Worm (Caenorhabditis elegans) whole organism, L4 larva: ENCODE data around the gene nhr-198.

ENCODE experiments used
- fkh-10 ChIP-seq: fragments of 150-350 bp; optimal IDR thresholded peaks from 2 replicates; lab custom pipeline; 2014; ENCODE audit warnings: missing biosample characterization, missing genetic modification reagents, missing genetic modification characterization
- lsy-2 ChIP-seq, 2 experiments: fragments of 150-350 bp in 1 of 2; sonication (generic microtip) in 1 of 2; optimal IDR thresholded peaks; 2 replicates each; lab custom pipeline; 2014 to 2017; ENCODE audit warnings: missing biosample characterization in 2 of 2, missing genetic modification characterization in 2 of 2
- mdl-1 ChIP-seq, 2 experiments: fragments of 150-350 bp in 1 of 2; sonication (generic microtip) in 1 of 2; optimal IDR thresholded peaks; 2 replicates each; lab custom pipeline; 2014 to 2017; ENCODE audit warnings: missing biosample characterization in 2 of 2, missing genetic modification characterization in 2 of 2
- nhr-237 ChIP-seq: sonication (generic microtip); optimal IDR thresholded peaks from 2 replicates; lab custom pipeline; 2017; ENCODE audit warnings: missing biosample characterization, missing genetic modification characterization
- nhr-25 ChIP-seq: sonication (generic microtip); optimal IDR thresholded peaks from 2 replicates; lab custom pipeline; 2017; ENCODE audit warnings: missing genetic modification characterization, mild to moderate bottlenecking, missing compliant biosample characterization, antibody characterized with exemption, moderate library complexity, borderline replicate concordance; ENCODE audit not compliant: insufficient read depth

- TF ChIP-seq fkh-10 (no peak), nhr-25 (no peak), mdl-1 (tag; optimal IDR thresholded peaks at IDR 0.05; lab: Kevin White, UChicago) (no peak), lsy-2 (tag; optimal IDR thresholded peaks at IDR 0.05; lab: Kevin White, UChicago) (no peak), nhr-237 (no peak)
Measured at ce11 chrV:15741851-15742250, 48.1 kb downstream of the nhr-198 start, which contains the start of gene str-18.
